Fruit fly (Drosophila melanogaster): Measurements from ENCODE around the gene spoon.
A peak's percentile ranks its signal among the peaks of the same experiment; 100 is the strongest.

The spoon gene

DNA sequence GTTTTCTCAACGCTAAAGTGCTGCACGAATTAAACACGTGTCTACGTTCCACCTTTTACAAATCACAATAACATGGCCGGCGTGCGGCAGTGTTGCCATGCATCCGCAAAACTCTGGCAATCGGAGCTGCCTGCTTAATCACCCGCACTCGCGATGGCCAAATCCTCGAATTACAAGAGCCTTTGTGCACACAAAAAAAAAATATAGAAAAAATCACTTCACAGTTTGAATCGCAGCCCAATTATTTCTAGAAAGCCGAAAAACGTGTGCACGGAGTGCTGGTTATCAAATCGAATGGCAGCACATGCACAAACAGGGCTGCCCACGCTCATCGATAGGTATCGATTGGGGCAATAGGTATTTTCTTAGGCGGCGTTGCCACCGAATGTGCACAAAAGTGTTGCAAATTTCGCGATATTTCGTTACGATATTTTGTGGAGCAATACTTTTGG is at the start of gene spoon (continued):
- no peak for TF ChIP-seq Blimp-1 (GFP tag; optimal IDR thresholded peaks at IDR 0.05)
- TF ChIP-seq CG15479 (GFP tag; optimal IDR thresholded peaks at IDR 0.05) = peak; percentile 61
- no peak for TF ChIP-seq odd (GFP tag; optimal IDR thresholded peaks at IDR 0.05)
- no peak for TF ChIP-seq ham (GFP tag; IDR thresholded peaks at IDR 0.05)
- TF ChIP-seq CG8944 (GFP tag; optimal IDR thresholded peaks at IDR 0.05) = peak; percentile 25
- peak; percentile 40; the same call in 1 of the 2 replicates for TF ChIP-seq CG4404 (GFP tag; IDR thresholded peaks at IDR 0.05)
- no peak for TF ChIP-seq D19B (GFP tag; optimal IDR thresholded peaks at IDR 0.05)
- no peak; the same call in 1 of the 2 replicates for TF ChIP-seq CG10366 (GFP tag; IDR thresholded peaks at IDR 0.05)
- no peak for TF ChIP-seq ase (GFP tag; IDR thresholded peaks at IDR 0.05)
- TF ChIP-seq CG3995 (GFP tag; optimal IDR thresholded peaks at IDR 0.05) = peak; percentile 77
- TF ChIP-seq CG9437 (GFP tag; optimal IDR thresholded peaks at IDR 0.05) = no peak
- peak; percentile 48 for TF ChIP-seq E2f2 (GFP tag; IDR thresholded peaks at IDR 0.05)
- no peak for TF ChIP-seq NK7.1 (GFP tag; optimal IDR thresholded peaks at IDR 0.05)
- no peak for TF ChIP-seq CG8290 (GFP tag; optimal IDR thresholded peaks at IDR 0.05)
- peak in 1 of 2 experiments; percentile 66 for TF ChIP-seq CG8290 (tag; optimal IDR thresholded peaks at IDR 0.05)
- TF ChIP-seq Six4 (GFP tag; optimal IDR thresholded peaks at IDR 0.05) = no peak
- no peak for TF ChIP-seq CoRest (tag; optimal IDR thresholded peaks at IDR 0.05)
- no peak for TF ChIP-seq Atf6 (GFP tag; IDR thresholded peaks at IDR 0.05)
- no peak for TF ChIP-seq onecut (GFP tag; IDR thresholded peaks at IDR 0.05)
- no peak for TF ChIP-seq CG16779 (GFP tag; IDR thresholded peaks at IDR 0.05)
- TF ChIP-seq sens (GFP tag) = peak; percentile 40
- TF ChIP-seq CG6254 (GFP tag; optimal IDR thresholded peaks at IDR 0.05) = no peak
- TF ChIP-seq vnd (GFP tag; IDR thresholded peaks at IDR 0.05; ENCODE audit: partially characterized antibody) = peak; percentile 91
- no peak for TF ChIP-seq gsb (GFP tag; IDR thresholded peaks at IDR 0.05)
- peak; percentile 92 for TF ChIP-seq nerfin-2 (GFP tag; IDR thresholded peaks at IDR 0.05; ENCODE audit: partially characterized antibody)
- no peak for TF ChIP-seq CG16863 (GFP tag; optimal IDR thresholded peaks at IDR 0.05)
- no peak for TF ChIP-seq br (optimal IDR thresholded peaks at IDR 0.05)
- no peak for TF ChIP-seq BtbVII (GFP tag; optimal IDR thresholded peaks at IDR 0.05)
- peak; percentile 31 for TF ChIP-seq CG10543 (GFP tag; optimal IDR thresholded peaks at IDR 0.05)
- TF ChIP-seq CG30431 (GFP tag; optimal IDR thresholded peaks at IDR 0.05) = no peak
- TF ChIP-seq Fer2 (tag; optimal IDR thresholded peaks at IDR 0.05) = no peak
- TF ChIP-seq tgo (GFP tag; IDR thresholded peaks at IDR 0.05) = 0 out of 3 replicates have a peak, but pooled peaks have one; percentile 23
- no peak for TF ChIP-seq org-1 (GFP tag; optimal IDR thresholded peaks at IDR 0.05)
- TF ChIP-seq Hsf (GFP tag; optimal IDR thresholded peaks at IDR 0.05) = peak; percentile 31
- peak; percentile 64 for TF ChIP-seq CG9215 (GFP tag; IDR thresholded peaks at IDR 0.05)
- peak; percentile 11 for TF ChIP-seq sd (tag; optimal IDR thresholded peaks at IDR 0.05)
- TF ChIP-seq bowl (GFP tag; IDR thresholded peaks at IDR 0.05) = no peak
- no peak for TF ChIP-seq CG12104 (GFP tag; optimal IDR thresholded peaks at IDR 0.05)
- TF ChIP-seq CG15011 (GFP tag; optimal IDR thresholded peaks at IDR 0.05) = no peak
- peak; percentile 82 for TF ChIP-seq sna (GFP tag; IDR thresholded peaks at IDR 0.05; ENCODE audit: partially characterized antibody)
- TF ChIP-seq CG1832 (GFP tag; optimal IDR thresholded peaks at IDR 0.05) = no peak
- TF ChIP-seq ind (GFP tag; optimal IDR thresholded peaks at IDR 0.05) = peak; percentile 29
- peak; percentile 42; the same call in 1 of the 2 replicates for TF ChIP-seq rib (GFP tag; IDR thresholded peaks at IDR 0.05)
- no peak for TF ChIP-seq jigr1 (GFP tag; IDR thresholded peaks at IDR 0.05)
- no peak for TF ChIP-seq CG12219 (GFP tag; optimal IDR thresholded peaks at IDR 0.05)
- TF ChIP-seq ATbp (GFP tag; optimal IDR thresholded peaks at IDR 0.05) = no peak
- TF ChIP-seq GATAe (GFP tag; conservative IDR thresholded peaks at IDR 0.05) = no peak
- TF ChIP-seq CG12744 (GFP tag; optimal IDR thresholded peaks at IDR 0.05) = no peak
- TF ChIP-seq trh (GFP tag; optimal IDR thresholded peaks at IDR 0.05) = no peak
- peak; percentile 86 for TF ChIP-seq tna (GFP tag; IDR thresholded peaks at IDR 0.05; ENCODE audit: partially characterized antibody)
- no peak for TF ChIP-seq CG4730 (GFP tag; IDR thresholded peaks at IDR 0.05)
- no peak for TF ChIP-seq kay (GFP tag; optimal IDR thresholded peaks at IDR 0.05)
- no peak for TF ChIP-seq CG2202 (tag; optimal IDR thresholded peaks at IDR 0.05)
